Fruit fly (Drosophila melanogaster): ENCODE results near the gene CBP.

The CBP gene

DNA sequence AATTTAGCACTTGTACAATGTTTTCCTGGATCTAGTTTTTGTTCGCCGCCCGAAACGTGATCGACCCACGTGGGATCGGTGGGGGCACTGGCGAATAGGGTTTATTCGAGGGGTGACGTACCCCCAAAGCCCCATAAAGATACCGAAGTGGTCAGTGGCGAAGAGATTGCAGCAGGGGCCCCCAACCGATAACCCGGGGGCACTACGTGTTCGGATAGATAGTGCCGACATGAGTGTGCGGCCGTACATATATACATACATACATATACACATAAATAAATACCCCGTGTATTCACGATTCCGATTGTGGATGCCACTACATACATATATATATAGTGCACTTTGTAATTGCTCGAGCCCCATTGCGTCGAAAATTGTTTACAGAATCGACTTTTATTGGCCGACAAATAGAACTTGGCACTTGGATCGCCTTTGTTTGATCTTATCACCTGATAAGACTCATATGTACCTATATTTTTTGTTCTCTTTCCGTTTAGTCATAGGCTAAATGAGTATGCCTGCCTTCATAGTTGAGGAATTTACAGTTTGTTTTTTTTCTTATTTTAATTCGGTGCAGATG lies 33.2 kb upstream of the CBP start:
- TF ChIP-seq psq (GFP tag; optimal IDR thresholded peaks at IDR 0.05), result no peak
- no peak for TF ChIP-seq fru (GFP tag; optimal IDR thresholded peaks at IDR 0.05)
- no peak for TF ChIP-seq CG9705 (GFP tag; optimal IDR thresholded peaks at IDR 0.05)
- no peak for TF ChIP-seq Hr78 (GFP tag; optimal IDR thresholded peaks at IDR 0.05)
- TF ChIP-seq CrebA (GFP tag; optimal IDR thresholded peaks at IDR 0.05; ENCODE audit: borderline replicate concordance), result no peak
- TF ChIP-seq Rel (GFP tag; optimal IDR thresholded peaks at IDR 0.05), result no peak
- TF ChIP-seq Rel (tag; optimal IDR thresholded peaks at IDR 0.05), result peak; percentile 31
- TF ChIP-seq Mio (GFP tag; optimal IDR thresholded peaks at IDR 0.05), result no peak
- TF ChIP-seq tai (GFP tag; optimal IDR thresholded peaks at IDR 0.05), result no peak

DNA sequence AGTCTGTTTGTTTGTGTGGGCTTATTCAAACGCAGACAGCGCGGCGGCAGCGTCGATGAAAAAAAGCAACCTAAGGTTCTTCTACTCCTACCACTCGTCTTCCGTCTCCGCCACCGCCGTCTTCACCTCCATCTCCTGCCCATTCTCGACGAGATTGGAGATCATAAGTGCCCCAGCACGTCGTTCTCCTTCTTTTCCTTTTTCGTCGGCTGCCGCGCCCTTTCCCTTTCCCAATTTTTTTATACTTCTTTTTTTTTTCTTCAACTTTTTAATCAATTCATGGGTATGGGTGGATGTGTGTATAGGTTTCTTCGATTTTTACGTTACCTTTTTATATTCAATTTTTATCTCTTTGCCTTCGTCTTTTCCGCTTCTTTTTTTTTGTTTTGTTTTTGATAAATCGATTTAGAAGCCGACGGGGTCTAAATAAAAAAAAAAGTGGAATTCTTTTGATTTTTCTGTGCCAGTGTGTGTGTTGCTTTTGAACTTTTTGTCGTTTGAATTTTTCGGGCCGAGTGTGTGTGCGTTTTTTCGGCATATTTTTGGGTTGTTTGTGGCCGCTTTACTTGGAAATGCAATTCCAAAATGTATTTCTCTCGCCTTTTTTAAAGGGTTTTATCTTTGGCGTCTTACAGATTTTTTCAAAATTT lies 32.2 kb upstream of the CBP start:
- TF ChIP-seq woc (GFP tag; optimal IDR thresholded peaks at IDR 0.05) (no peak), Dfd (GFP tag; optimal IDR thresholded peaks at IDR 0.05) (no peak), pan (optimal IDR thresholded peaks at IDR 0.05) (no peak), Jra (GFP tag; optimal IDR thresholded peaks at IDR 0.05) (no peak), ey (GFP tag; optimal IDR thresholded peaks at IDR 0.05) (no peak), CG9705 (GFP tag; optimal IDR thresholded peaks at IDR 0.05) (no peak), psq (GFP tag; optimal IDR thresholded peaks at IDR 0.05) (peak; percentile 94), Sp1 (GFP tag; optimal IDR thresholded peaks at IDR 0.05) (peak; percentile 12), CrebA (GFP tag; optimal IDR thresholded peaks at IDR 0.05; ENCODE audit: borderline replicate concordance) (peak; percentile 69), Mio (GFP tag; optimal IDR thresholded peaks at IDR 0.05) (no peak), Hnf4 (GFP tag; optimal IDR thresholded peaks at IDR 0.05) (peak; percentile 18), tai (GFP tag; optimal IDR thresholded peaks at IDR 0.05) (no peak), jim (GFP tag; optimal IDR thresholded peaks at IDR 0.05) (peak; percentile 89), Vsx2 (GFP tag; optimal IDR thresholded peaks at IDR 0.05; ENCODE audit: partially characterized antibody) (no peak), foxo (GFP tag; optimal IDR thresholded peaks at IDR 0.05) (no peak), fru (GFP tag; optimal IDR thresholded peaks at IDR 0.05) (peak; percentile 53), h (GFP tag; optimal IDR thresholded peaks at IDR 0.05) (no peak), usp (GFP tag; optimal IDR thresholded peaks at IDR 0.05) (no peak), br (GFP tag; optimal IDR thresholded peaks at IDR 0.05) (peak; percentile 16), sage (GFP tag; optimal IDR thresholded peaks at IDR 0.05) (peak; percentile 22), HLH106 (tag; optimal IDR thresholded peaks at IDR 0.05) (peak; percentile 8)

DNA sequence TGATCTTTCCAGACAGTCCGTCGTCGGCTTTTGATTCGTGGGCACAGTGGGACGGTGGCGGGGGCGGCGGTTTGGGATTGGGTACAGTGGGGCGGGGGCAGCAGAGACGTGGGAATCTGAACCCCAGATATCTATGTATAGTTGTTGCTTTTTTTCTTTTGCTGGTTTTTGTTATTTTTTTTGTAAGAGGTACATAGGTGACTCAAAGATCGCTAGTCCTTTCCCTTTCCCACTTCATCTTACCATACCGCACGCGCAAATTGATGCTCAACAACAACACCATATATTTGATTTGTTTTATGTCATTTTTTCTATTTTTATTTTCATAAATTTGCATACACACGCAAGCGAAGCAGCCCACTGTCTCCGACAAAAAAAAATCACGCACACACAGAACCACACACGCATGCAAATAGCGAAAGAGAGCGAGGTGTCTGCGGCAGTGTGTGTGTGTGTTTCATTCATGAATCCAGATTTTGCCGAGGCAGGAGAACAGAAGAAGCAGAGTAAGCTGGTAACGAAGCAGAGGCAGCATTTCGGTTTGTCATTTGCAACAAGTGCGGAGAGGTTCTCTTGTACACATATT lies 31.3 kb upstream of the CBP start:
- TF ChIP-seq CG32264 (GFP tag; optimal IDR thresholded peaks at IDR 0.05) (peak; percentile 35), dsf (GFP tag; optimal IDR thresholded peaks at IDR 0.05; ENCODE audit: borderline replicate concordance) (no peak), dmrt93B (GFP tag; optimal IDR thresholded peaks at IDR 0.05) (peak; percentile 87), rgr (GFP tag; optimal IDR thresholded peaks at IDR 0.05) (peak; percentile 78), CrebA (GFP tag; optimal IDR thresholded peaks at IDR 0.05; ENCODE audit: borderline replicate concordance) (peak; percentile 38), jim (GFP tag; optimal IDR thresholded peaks at IDR 0.05) (no peak), sv (GFP tag; optimal IDR thresholded peaks at IDR 0.05) (no peak), psq (GFP tag; optimal IDR thresholded peaks at IDR 0.05) (peak; percentile 65), N (GFP tag; optimal IDR thresholded peaks at IDR 0.05) (peak; percentile 5), fru (GFP tag; optimal IDR thresholded peaks at IDR 0.05) (peak; percentile 77), Mio (GFP tag; optimal IDR thresholded peaks at IDR 0.05) (no peak), Sp1 (GFP tag; optimal IDR thresholded peaks at IDR 0.05) (peak; percentile 82), dl (GFP tag; optimal IDR thresholded peaks at IDR 0.05; ENCODE audit: insufficient read depth in 1 of 2, partially characterized antibody in 2 of 2) (peak in 1 of 2 experiments; percentile 13), Hr78 (GFP tag; optimal IDR thresholded peaks at IDR 0.05) (no peak), sage (GFP tag; optimal IDR thresholded peaks at IDR 0.05) (no peak), brk (GFP tag; optimal IDR thresholded peaks at IDR 0.05) (no peak), Rel (GFP tag; optimal IDR thresholded peaks at IDR 0.05) (no peak), Rel (tag; optimal IDR thresholded peaks at IDR 0.05) (peak; percentile 41), woc (GFP tag; optimal IDR thresholded peaks at IDR 0.05) (peak; percentile 40), GATAd (GFP tag; optimal IDR thresholded peaks at IDR 0.05) (no peak), Dfd (GFP tag; optimal IDR thresholded peaks at IDR 0.05) (peak; percentile 21), br (GFP tag; optimal IDR thresholded peaks at IDR 0.05) (peak; percentile 50), Hnf4 (GFP tag; optimal IDR thresholded peaks at IDR 0.05) (peak; percentile 10), pan (optimal IDR thresholded peaks at IDR 0.05) (no peak), h (GFP tag; optimal IDR thresholded peaks at IDR 0.05) (peak; percentile 73), Abd-B (GFP tag; optimal IDR thresholded peaks at IDR 0.05) (no peak), Hr83 (GFP tag; optimal IDR thresholded peaks at IDR 0.05; ENCODE audit: poor library complexity, severe bottlenecking) (no peak), Jra (GFP tag; optimal IDR thresholded peaks at IDR 0.05) (peak; percentile 5), OdsH (GFP tag; optimal IDR thresholded peaks at IDR 0.05) (peak; percentile 69), CG9705 (GFP tag; optimal IDR thresholded peaks at IDR 0.05) (peak; percentile 63), foxo (GFP tag; optimal IDR thresholded peaks at IDR 0.05) (peak in 1 of 2 experiments; percentile 90), Vsx2 (GFP tag; optimal IDR thresholded peaks at IDR 0.05; ENCODE audit: partially characterized antibody) (no peak), Myc (optimal IDR thresholded peaks at IDR 0.05) (no peak), lola (GFP tag; optimal IDR thresholded peaks at IDR 0.05) (no peak), HLH106 (tag; optimal IDR thresholded peaks at IDR 0.05) (peak; percentile 84), Dif (GFP tag; optimal IDR thresholded peaks at IDR 0.05; ENCODE audit: partially characterized antibody) (no peak), usp (GFP tag; optimal IDR thresholded peaks at IDR 0.05) (no peak), ey (GFP tag; optimal IDR thresholded peaks at IDR 0.05) (peak; percentile 66), tai (GFP tag; optimal IDR thresholded peaks at IDR 0.05) (no peak)

All from whole organism, wandering third instar larva.